Fruit fly (Drosophila melanogaster) whole organism, embryonic: ENCODE results near the gene CG46460.
A peak's percentile ranks its signal among the peaks of the same experiment; 100 is the strongest.

Source experiments
- Awh ChIP-seq: fragments of 200-800 bp; sonication (Bioruptor generic); IDR thresholded peaks from 2 replicates; pipeline ENCODE4, ENCODE4 v1.3.6; 2022; ENCODE audit warnings: missing biosample characterization, missing genetic modification characterization
- BEAF-32 ChIP-seq: fragments of 200-800 bp; sonication (Bioruptor generic); optimal IDR thresholded peaks from 3 replicates; lab custom pipeline; 2017; ENCODE audit warnings: missing biosample characterization, missing genetic modification characterization, mild to moderate bottlenecking, moderate library complexity, missing genetic modification reagents
- Bdp1 ChIP-seq: fragments of 200-800 bp; sonication (Bioruptor generic); optimal IDR thresholded peaks from 3 replicates; lab custom pipeline; 2016; ENCODE audit warnings: missing biosample characterization, missing genetic modification characterization
- CG10267 ChIP-seq: fragments of 200-800 bp; sonication (Bioruptor generic); optimal IDR thresholded peaks from 2 replicates; lab custom pipeline; 2018; ENCODE audit warnings: missing biosample characterization, mild to moderate bottlenecking, missing genetic modification characterization, moderate library complexity
- CG10274 ChIP-seq: fragments of 200-800 bp; sonication (Bioruptor generic); optimal IDR thresholded peaks from 3 replicates; lab custom pipeline; 2017; ENCODE audit warnings: missing biosample characterization, mild to moderate bottlenecking, missing genetic modification characterization
- CG11085 ChIP-seq: fragments of 200-800 bp; sonication (Bioruptor generic); IDR thresholded peaks from 2 replicates; pipeline ENCODE4 v1.3.6; 2022; ENCODE audit warnings: missing biosample characterization, missing genetic modification characterization
- CG11247 ChIP-seq: fragments of 200-800 bp; sonication (Bioruptor generic); IDR thresholded peaks from 2 replicates; pipeline ENCODE4 v1.3.6; 2022; ENCODE audit warnings: missing biosample characterization, missing genetic modification characterization
- CG12236 ChIP-seq: fragments of 200-800 bp; sonication (Bioruptor generic); optimal IDR thresholded peaks from 2 replicates; lab custom pipeline; 2016; ENCODE audit warnings: missing biosample characterization, missing genetic modification characterization
- CG12391 ChIP-seq: fragments of 200-800 bp; sonication (Bioruptor generic); optimal IDR thresholded peaks from 3 replicates; lab custom pipeline; 2018; ENCODE audit warnings: missing biosample characterization, mild to moderate bottlenecking, missing genetic modification characterization, moderate library complexity
- CG13296 ChIP-seq: fragments of 200-800 bp; sonication (Bioruptor generic); optimal IDR thresholded peaks from 3 replicates; lab custom pipeline; 2018; ENCODE audit warnings: missing biosample characterization, mild to moderate bottlenecking, missing genetic modification characterization
- CG15011 ChIP-seq: fragments of 200-800 bp; sonication (Bioruptor generic); optimal IDR thresholded peaks from 3 replicates; lab custom pipeline; 2018; ENCODE audit warnings: missing biosample characterization, mild to moderate bottlenecking, missing genetic modification characterization
- CG17361 ChIP-seq: fragments of 200-800 bp; sonication (Bioruptor generic); IDR thresholded peaks from 3 replicates; pipeline ENCODE4 v1.3.6; 2022; ENCODE audit warnings: missing biosample characterization, missing genetic modification characterization
- CG17802 ChIP-seq: fragments of 200-800 bp; sonication (Bioruptor generic); optimal IDR thresholded peaks from 2 replicates; lab custom pipeline; 2018; ENCODE audit warnings: missing biosample characterization, mild to moderate bottlenecking, missing genetic modification characterization, moderate library complexity
- CG1832 ChIP-seq: fragments of 200-800 bp; sonication (Bioruptor generic); optimal IDR thresholded peaks from 2 replicates; lab custom pipeline; 2017; ENCODE audit warnings: missing biosample characterization, mild to moderate bottlenecking, missing genetic modification characterization, inconsistent platforms
- CG4328 ChIP-seq: fragments of 200-800 bp; sonication (Bioruptor generic); optimal IDR thresholded peaks from 3 replicates; lab custom pipeline; 2017; ENCODE audit warnings: missing biosample characterization, missing genetic modification reagents, missing genetic modification characterization
- CG43689 ChIP-seq: fragments of 200-800 bp; sonication (Bioruptor generic); IDR thresholded peaks from 2 replicates; pipeline ENCODE4 v1.3.6; 2022; ENCODE audit warnings: missing biosample characterization, missing genetic modification characterization
- CG4707 ChIP-seq: fragments of 200-800 bp; sonication (Bioruptor generic); optimal IDR thresholded peaks from 2 replicates; lab custom pipeline; 2018; ENCODE audit warnings: missing biosample characterization, mild to moderate bottlenecking, missing genetic modification characterization, moderate library complexity
- CG5180 ChIP-seq: fragments of 200-800 bp; sonication (Bioruptor generic); optimal IDR thresholded peaks from 3 replicates; lab custom pipeline; 2017; ENCODE audit warnings: missing biosample characterization, missing genetic modification characterization, mild to moderate bottlenecking, moderate library complexity, missing genetic modification reagents
- CG5245 ChIP-seq: fragments of 200-800 bp; sonication (Bioruptor generic); optimal IDR thresholded peaks from 3 replicates; lab custom pipeline; 2016; ENCODE audit warnings: missing biosample characterization, missing genetic modification characterization
- CG9609 ChIP-seq: fragments of 200-800 bp; sonication (Bioruptor generic); optimal IDR thresholded peaks from 3 replicates; lab custom pipeline; 2016; ENCODE audit warnings: missing biosample characterization, missing genetic modification characterization
- CrebB ChIP-seq: fragments of 200-800 bp; sonication (Bioruptor generic); optimal IDR thresholded peaks from 3 replicates; lab custom pipeline; 2018; ENCODE audit warnings: missing biosample characterization, mild to moderate bottlenecking, missing genetic modification characterization
- Dfd ChIP-seq, 2 experiments: fragments of >200 bp; optimal IDR thresholded peaks; 2 replicates each; lab custom pipeline; 2017; ENCODE audit warnings: missing biosample characterization in 2 of 2, missing genetic modification characterization in 2 of 2
- Dll ChIP-seq: fragments of 200-800 bp; sonication (Bioruptor generic); IDR thresholded peaks from 4 replicates; pipeline ENCODE4 v1.3.6; 2022; ENCODE audit warnings: missing biosample characterization, missing genetic modification characterization; ENCODE audit not compliant: partially characterized antibody
- Eip74EF ChIP-seq, 2 experiments: fragments of 200-800 bp in 1 of 2; fragments of >200 bp in 1 of 2; sonication (Bioruptor generic) in 1 of 2; optimal IDR thresholded peaks; 2 replicates each; lab custom pipeline; 2017 to 2019; ENCODE audit warnings: missing biosample characterization in 2 of 2, missing genetic modification characterization in 2 of 2, mild to moderate bottlenecking in 1 of 2, moderate library complexity in 1 of 2
- Hand ChIP-seq: fragments of 200-800 bp; sonication (Bioruptor generic); optimal IDR thresholded peaks from 2 replicates; lab custom pipeline; 2017; ENCODE audit warnings: mild to moderate bottlenecking, missing biosample characterization, missing genetic modification reagents, missing genetic modification characterization
- Hsf ChIP-seq: fragments of 200-800 bp; sonication (Bioruptor generic); optimal IDR thresholded peaks from 3 replicates; lab custom pipeline; 2016; ENCODE audit warnings: missing biosample characterization, missing genetic modification characterization
- Oaz ChIP-seq: fragments of 200-800 bp; sonication (Bioruptor generic); IDR thresholded peaks from 2 replicates; pipeline ENCODE4 v1.3.6; 2022; ENCODE audit warnings: missing biosample characterization, missing genetic modification characterization
- Six4 ChIP-seq: fragments of 200-800 bp; sonication (Bioruptor generic); optimal IDR thresholded peaks from 2 replicates; lab custom pipeline; 2016; ENCODE audit warnings: missing biosample characterization, missing genetic modification characterization
- Sox100B ChIP-seq: fragments of 200-800 bp; sonication (Bioruptor generic); optimal IDR thresholded peaks from 3 replicates; lab custom pipeline; 2018; ENCODE audit warnings: missing biosample characterization, mild to moderate bottlenecking, missing genetic modification characterization
- Taf1 ChIP-seq: fragments of 200-800 bp; sonication (Bioruptor generic); IDR thresholded peaks from 2 replicates; pipeline ENCODE4 v1.3.6; 2022; ENCODE audit warnings: missing biosample characterization, missing genetic modification characterization
- abd-A ChIP-seq: fragments of 200-800 bp; sonication (Bioruptor generic); optimal IDR thresholded peaks from 3 replicates; lab custom pipeline; 2019; ENCODE audit warnings: missing biosample characterization, mild to moderate bottlenecking, missing genetic modification characterization, moderate library complexity
- bowl ChIP-seq: fragments of 200-800 bp; sonication (Bioruptor generic); IDR thresholded peaks from 2 replicates; pipeline ENCODE4 v1.3.6; 2022; ENCODE audit warnings: missing biosample characterization, missing genetic modification characterization
- chinmo ChIP-seq: fragments of 200-800 bp; sonication (Bioruptor generic); IDR thresholded peaks from 4 replicates; pipeline ENCODE4 v1.3.6; 2022; ENCODE audit warnings: missing biosample characterization, missing genetic modification characterization; ENCODE audit not compliant: partially characterized antibody
- chm ChIP-seq: fragments of 200-800 bp; sonication (Bioruptor generic); IDR thresholded peaks from 2 replicates; pipeline ENCODE4 v1.3.6; 2022; ENCODE audit warnings: missing biosample characterization, missing genetic modification characterization
- ci ChIP-seq: fragments of 200-800 bp; sonication (Bioruptor generic); IDR thresholded peaks from 3 replicates; pipeline ENCODE4 v1.3.6; 2022; ENCODE audit warnings: missing biosample characterization, missing genetic modification characterization
- ftz-f1 ChIP-seq: fragments of 200-800 bp; sonication (Bioruptor generic); optimal IDR thresholded peaks from 2 replicates; lab custom pipeline; 2016; ENCODE audit warnings: missing biosample characterization, missing genetic modification characterization
- gt ChIP-seq: fragments of 200-800 bp; sonication (Bioruptor generic); IDR thresholded peaks from 2 replicates; pipeline ENCODE4 v1.3.6; 2022; ENCODE audit warnings: missing biosample characterization, missing genetic modification characterization
- jing ChIP-seq: fragments of 200-800 bp; sonication (Bioruptor generic); optimal IDR thresholded peaks from 2 replicates; lab custom pipeline; 2018; ENCODE audit warnings: missing biosample characterization, mild to moderate bottlenecking, missing genetic modification characterization
- jumu ChIP-seq: fragments of 200-800 bp; sonication (Bioruptor generic); optimal IDR thresholded peaks from 3 replicates; lab custom pipeline; 2016; ENCODE audit warnings: missing biosample characterization, missing genetic modification characterization
- kni ChIP-seq: fragments of 200-800 bp; sonication (Bioruptor generic); optimal IDR thresholded peaks from 3 replicates; lab custom pipeline; 2017; ENCODE audit warnings: mild to moderate bottlenecking, missing biosample characterization, missing genetic modification reagents, missing genetic modification characterization
- lilli ChIP-seq: fragments of 200-800 bp; sonication (Bioruptor generic); optimal IDR thresholded peaks from 3 replicates; lab custom pipeline; 2016; ENCODE audit warnings: missing biosample characterization, missing genetic modification characterization
- lov ChIP-seq, 2 experiments: fragments of 200-800 bp in 1 of 2; fragments of >200 bp in 1 of 2; sonication (Bioruptor generic) in 1 of 2; IDR thresholded peaks in 1 of 2; optimal IDR thresholded peaks in 1 of 2; 2 replicates in 1 of 2; 3 replicates in 1 of 2; pipeline versions ENCODE4 v1.3.6 to Lab custom; 2017 to 2022; ENCODE audit warnings: missing biosample characterization in 1 of 2, missing genetic modification characterization in 1 of 2
- nau ChIP-seq: fragments of 200-800 bp; sonication (Bioruptor generic); optimal IDR thresholded peaks from 3 replicates; lab custom pipeline; 2017; ENCODE audit warnings: missing biosample characterization, mild to moderate bottlenecking, missing genetic modification characterization, missing genetic modification reagents
- nom ChIP-seq: fragments of 200-800 bp; sonication (Bioruptor generic); optimal IDR thresholded peaks from 2 replicates; lab custom pipeline; 2017; ENCODE audit warnings: missing biosample characterization, missing genetic modification characterization, mild to moderate bottlenecking, moderate library complexity, missing genetic modification reagents
- oc ChIP-seq: fragments of 200-800 bp; sonication (Bioruptor generic); optimal IDR thresholded peaks from 2 replicates; lab custom pipeline; 2018; ENCODE audit warnings: missing biosample characterization, mild to moderate bottlenecking, missing genetic modification characterization, moderate library complexity
- onecut ChIP-seq: fragments of 200-800 bp; sonication (Bioruptor generic); IDR thresholded peaks from 2 replicates; pipeline ENCODE4 v1.3.6; 2022; ENCODE audit warnings: missing biosample characterization, missing genetic modification characterization
- row ChIP-seq: fragments of 200-800 bp; sonication (Bioruptor generic); IDR thresholded peaks from 3 replicates; pipeline ENCODE4 v1.3.6; 2022; ENCODE audit warnings: missing biosample characterization, missing genetic modification characterization
- salm ChIP-seq: fragments of 200-800 bp; sonication (Bioruptor generic); optimal IDR thresholded peaks from 2 replicates; lab custom pipeline; 2018; ENCODE audit warnings: missing biosample characterization, mild to moderate bottlenecking, missing genetic modification characterization
- so ChIP-seq: fragments of 200-800 bp; sonication (Bioruptor generic); IDR thresholded peaks from 3 replicates; pipeline ENCODE4 v1.3.6; 2022; ENCODE audit warnings: missing biosample characterization, missing genetic modification characterization
- wor ChIP-seq: fragments of 200-800 bp; sonication (Bioruptor generic); IDR thresholded peaks from 2 replicates; pipeline ENCODE4 v1.3.6; 2022; ENCODE audit warnings: missing biosample characterization, missing genetic modification characterization

Gene CG46460

dm6 chr3L:4227164-4227563 lies at the start of gene CG46460 (continued):
- 0 out of 4 replicates have a peak, but pooled peaks have one; percentile 22 for TF ChIP-seq Dll
- TF ChIP-seq chm (GFP tag; lab: Robert Waterston, UW) = peak; percentile 69
- TF ChIP-seq CG17361 (GFP tag; lab: Robert Waterston, UW) = no peak
- TF ChIP-seq row (GFP tag; lab: Robert Waterston, UW) = 0 out of 3 replicates have a peak, but pooled peaks have one; percentile 24
- no peak for TF ChIP-seq BEAF-32 (GFP tag; lab: Kevin White, UChicago)
- TF ChIP-seq ftz-f1 (GFP tag; lab: Kevin White, UChicago) = no peak
- TF ChIP-seq nom (GFP tag; lab: Kevin White, UChicago) = peak; percentile 45
- TF ChIP-seq CG15011 (GFP tag; lab: Kevin White, UChicago) = no peak
- TF ChIP-seq CG10274 = no peak
- no peak for TF ChIP-seq Six4 (GFP tag; lab: Kevin White, UChicago)
- TF ChIP-seq lilli (GFP tag; lab: Kevin White, UChicago) = no peak
- no peak for TF ChIP-seq CG10267 (tag; lab: Kevin White, UChicago)
- TF ChIP-seq Taf1 (GFP tag; lab: Robert Waterston, UW) = no peak
- TF ChIP-seq CG9609 (GFP tag; lab: Kevin White, UChicago) = no peak
- TF ChIP-seq CG5245 (GFP tag; lab: Kevin White, UChicago) = no peak
- TF ChIP-seq CG17802 (tag; lab: Kevin White, UChicago) = no peak
- no peak for TF ChIP-seq Bdp1 (GFP tag; lab: Kevin White, UChicago)
- TF ChIP-seq jing (GFP tag; lab: Kevin White, UChicago) = no peak
- no peak for TF ChIP-seq nau (GFP tag; lab: Kevin White, UChicago)
- TF ChIP-seq CG11085 (GFP tag; lab: Robert Waterston, UW) = no peak
- TF ChIP-seq chinmo = peak; percentile 84; the same call in 3 of the 4 replicates
- no peak for TF ChIP-seq CrebB (tag; lab: Kevin White, UChicago)
- no peak for TF ChIP-seq CG12236 (GFP tag; lab: Kevin White, UChicago)
- no peak for TF ChIP-seq Dfd (GFP tag; optimal IDR thresholded peaks at IDR 0.05; lab: Kevin White, UChicago)
- TF ChIP-seq ci (GFP tag; lab: Robert Waterston, UW) = peak; percentile 64
- no peak for TF ChIP-seq lov (optimal IDR thresholded peaks at IDR 0.05; lab: Kevin White, UChicago)
- 0 out of 3 replicates have a peak, but pooled peaks have one; percentile 28 for TF ChIP-seq lov (GFP tag; IDR thresholded peaks at IDR 0.05; lab: Robert Waterston, UW)
- TF ChIP-seq Awh (GFP tag; lab: Robert Waterston, UW) = no peak
- TF ChIP-seq CG43689 = no peak
- TF ChIP-seq kni = peak; percentile 58
- TF ChIP-seq gt (GFP tag; lab: Robert Waterston, UW) = no peak
- TF ChIP-seq CG4707 (GFP tag; lab: Kevin White, UChicago) = peak; percentile 2
- TF ChIP-seq bowl (GFP tag; lab: Robert Waterston, UW) = no peak
- TF ChIP-seq CG1832 (GFP tag; lab: Kevin White, UChicago) = no peak
- no peak for TF ChIP-seq CG13296 (GFP tag; lab: Kevin White, UChicago)
- no peak for TF ChIP-seq abd-A (tag; lab: Kevin White, UChicago)
- no peak for TF ChIP-seq CG12391 (tag; lab: Kevin White, UChicago)
- TF ChIP-seq Hsf (GFP tag; lab: Kevin White, UChicago) = no peak
- TF ChIP-seq Eip74EF (GFP tag; optimal IDR thresholded peaks at IDR 0.05; lab: Kevin White, UChicago) = no peak
- no peak for TF ChIP-seq jumu (GFP tag; lab: Kevin White, UChicago)
- no peak for TF ChIP-seq CG11247 (GFP tag; lab: Robert Waterston, UW)
- TF ChIP-seq so (GFP tag; lab: Robert Waterston, UW) = peak; percentile 67; the same call in 2 of the 3 replicates
- TF ChIP-seq Oaz = no peak
- no peak for TF ChIP-seq Sox100B
- TF ChIP-seq CG4328 (GFP tag; lab: Kevin White, UChicago) = no peak
- peak; percentile 43 for TF ChIP-seq oc (tag; lab: Kevin White, UChicago)
- TF ChIP-seq Hand (GFP tag; lab: Kevin White, UChicago) = no peak
- TF ChIP-seq wor (GFP tag; lab: Robert Waterston, UW) = no peak
- no peak for TF ChIP-seq onecut (GFP tag; lab: Robert Waterston, UW)
- TF ChIP-seq CG5180 (GFP tag; lab: Kevin White, UChicago) = no peak
- no peak for TF ChIP-seq salm (tag; lab: Kevin White, UChicago)
